Worm (Caenorhabditis elegans): ENCODE results near the gene nhr-203.

DNA sequence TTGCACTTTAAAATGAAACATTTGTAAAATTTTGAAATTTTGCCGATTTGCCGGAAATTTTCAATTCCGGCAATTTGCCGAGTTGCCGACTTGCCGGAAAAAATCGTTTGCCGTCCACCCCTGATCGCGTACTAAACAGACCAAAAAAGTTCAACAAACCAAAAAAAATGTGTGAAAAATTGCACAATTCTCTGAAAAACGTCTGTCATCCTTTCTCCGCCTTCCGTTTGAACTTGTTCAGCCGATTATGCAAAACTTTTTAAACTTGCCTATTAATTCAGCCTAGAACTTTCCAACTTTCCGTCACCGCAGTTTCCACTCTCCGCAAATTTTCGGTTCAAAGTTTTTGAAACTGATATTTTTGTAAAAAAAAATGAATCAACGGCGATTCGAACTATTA, 35.5 kb upstream of the nhr-203 start, which contains the start of gene B0554.5:
- TF ChIP-seq fkh-10 (GFP tag; optimal IDR thresholded peaks at IDR 0.05), result no peak
- TF ChIP-seq nhr-48 (tag; optimal IDR thresholded peaks at IDR 0.05), result no peak
- no peak for TF ChIP-seq tag-97 (GFP tag; IDR thresholded peaks at IDR 0.05)
- no peak for TF ChIP-seq Y75B8A.6 (GFP tag; IDR thresholded peaks at IDR 0.05)
- no peak for TF ChIP-seq ces-1 (GFP tag; optimal IDR thresholded peaks at IDR 0.05)
- no peak for TF ChIP-seq ZK546.5 (tag; optimal IDR thresholded peaks at IDR 0.05)
- TF ChIP-seq ama-1 (optimal IDR thresholded peaks at IDR 0.05), result no peak
- no peak for TF ChIP-seq unc-62 (GFP tag; optimal IDR thresholded peaks at IDR 0.05 in 1 of 2)
- no peak for TF ChIP-seq unc-62 (tag; optimal IDR thresholded peaks at IDR 0.05)
- TF ChIP-seq fos-1 (tag; optimal IDR thresholded peaks at IDR 0.05), result no peak
- no peak for TF ChIP-seq ztf-11 (tag; optimal IDR thresholded peaks at IDR 0.05)
- no peak for TF ChIP-seq gei-8 (GFP tag; optimal IDR thresholded peaks at IDR 0.05)

Measured in whole organism, L4 larva.